Worm (Caenorhabditis elegans) whole organism, midembryonic: ENCODE measurements around the gene rps-14.

Experiments used
- T22C8.4 ChIP-seq: fragments of 200-800 bp; sonication (Bioruptor generic); IDR thresholded peaks from 2 replicates; pipeline ENCODE4 v1.3.6; 2022; ENCODE audit warnings: missing genetic modification characterization, missing compliant biosample characterization
- cog-1 ChIP-seq: sonication (generic microtip); optimal IDR thresholded peaks from 2 replicates; lab custom pipeline; 2016; ENCODE audit warnings: missing genetic modification characterization, missing compliant biosample characterization
- flt-1 ChIP-seq: fragments of 200-800 bp; sonication (Bioruptor generic); IDR thresholded peaks from 2 replicates; pipeline ENCODE4 v1.3.6; 2022; ENCODE audit warnings: missing genetic modification characterization, missing compliant biosample characterization
- klf-2 ChIP-seq: fragments of 200-800 bp; sonication (Bioruptor generic); conservative IDR thresholded peaks from 2 replicates; pipeline ENCODE4 v1.3.6; 2022; ENCODE audit warnings: missing genetic modification reagents, missing genetic modification characterization, missing compliant biosample characterization
- med-1 ChIP-seq: sonication (generic microtip); optimal IDR thresholded peaks from 2 replicates; lab custom pipeline; 2017; ENCODE audit warnings: missing genetic modification characterization, mild to moderate bottlenecking, missing compliant biosample characterization, antibody characterized with exemption, missing genetic modification reagents; ENCODE audit not compliant: insufficient read depth
- ref-1 ChIP-seq: fragments of 200-800 bp; sonication (Bioruptor generic); conservative IDR thresholded peaks from 2 replicates; pipeline ENCODE4 v1.3.6; 2022; ENCODE audit warnings: missing genetic modification reagents, missing genetic modification characterization, missing compliant biosample characterization
- tab-1 ChIP-seq: fragments of 200-800 bp; sonication (Bioruptor generic); IDR thresholded peaks from 2 replicates; pipeline ENCODE4 v1.3.6; 2022; ENCODE audit warnings: missing genetic modification characterization, missing compliant biosample characterization
- ztf-23 ChIP-seq: fragments of 200-800 bp; sonication (Bioruptor generic); IDR thresholded peaks from 2 replicates; pipeline ENCODE4 v1.3.6; 2022; ENCODE audit warnings: missing genetic modification reagents, missing genetic modification characterization, missing compliant biosample characterization
- ztf-29 ChIP-seq: fragments of 200-800 bp; sonication (Bioruptor generic); IDR thresholded peaks from 2 replicates; pipeline ENCODE4 v1.3.6; 2022; ENCODE audit warnings: missing genetic modification reagents, missing genetic modification characterization, missing compliant biosample characterization

DNA sequence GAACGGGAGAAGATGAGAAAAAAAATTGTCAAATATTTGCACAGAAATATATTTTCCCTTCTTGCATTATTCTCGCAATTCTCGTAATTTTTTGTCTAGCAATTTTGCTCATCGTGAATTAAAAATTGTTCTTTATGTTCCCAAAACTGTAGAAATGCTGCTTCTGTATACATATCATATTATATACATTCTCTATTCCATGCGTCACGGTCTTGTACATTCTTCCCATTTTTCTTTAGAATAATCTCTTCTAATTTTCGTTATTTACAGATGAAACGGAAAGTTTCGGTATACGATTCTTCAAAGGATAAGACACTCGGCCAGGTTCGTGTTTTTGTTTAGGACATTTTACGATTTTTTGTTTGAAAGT is 11.8 kb downstream of the rps-14 start, which contains the start of gene acs-4:
- no peak for TF ChIP-seq ztf-23 (GFP tag; lab: Robert Waterston, UW)
- no peak for TF ChIP-seq med-1 (GFP tag; lab: Kevin White, UChicago)
- TF ChIP-seq ref-1 (GFP tag; lab: Robert Waterston, UW), result no peak
- TF ChIP-seq tab-1 (GFP tag; lab: Robert Waterston, UW), result no peak
- no peak for TF ChIP-seq flt-1 (GFP tag; lab: Robert Waterston, UW)
- TF ChIP-seq ztf-29 (GFP tag; lab: Robert Waterston, UW), result no peak
- TF ChIP-seq klf-2 (GFP tag; lab: Robert Waterston, UW), result no peak
- TF ChIP-seq T22C8.4 (GFP tag; lab: Robert Waterston, UW), result no peak
- TF ChIP-seq cog-1 (tag; lab: Kevin White, UChicago), result no peak
